Fruit fly (Drosophila melanogaster): ENCODE results near the gene Ubi-p63E.

DNA sequence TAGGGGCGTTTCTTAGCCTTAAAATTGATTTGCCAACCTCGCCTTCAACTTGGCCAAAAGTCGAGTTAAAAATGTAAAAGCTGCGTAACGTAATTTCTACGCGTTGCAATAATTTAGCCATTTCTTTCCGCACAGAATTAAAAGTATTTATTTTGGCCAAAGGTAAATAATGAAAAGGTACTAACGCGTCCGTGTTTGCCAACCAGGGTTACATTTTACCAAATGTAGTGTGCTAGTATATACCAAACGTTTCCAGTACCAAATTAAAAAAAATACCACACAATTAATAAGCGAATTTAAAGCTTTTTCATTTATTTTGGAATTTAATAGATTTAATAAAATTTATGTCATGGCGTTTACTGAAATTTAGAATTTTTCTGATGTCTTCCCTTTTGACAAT, 4.0 kb downstream of the Ubi-p63E start, which contains the start of gene Ccz1:
- no peak for TF ChIP-seq CG8478 (optimal IDR thresholded peaks at IDR 0.05)
- TF ChIP-seq CTCF (optimal IDR thresholded peaks at IDR 0.05), result no peak
